Fruit fly (Drosophila melanogaster) whole organism, pupa: Measurements from ENCODE around the gene kay.

ENCODE experiments used
- CG8159 ChIP-seq: fragments of 200-800 bp; sonication (Bioruptor generic); optimal IDR thresholded peaks from 3 replicates; lab custom pipeline; 2018; ENCODE audit warnings: missing biosample characterization, mild to moderate bottlenecking, missing genetic modification characterization, moderate library complexity
- Pif1A ChIP-seq: fragments of 200-800 bp; sonication (Bioruptor generic); optimal IDR thresholded peaks from 3 replicates; lab custom pipeline; 2016; ENCODE audit warnings: missing biosample characterization, missing genetic modification characterization

dm6 chr3R:29772795-29773331 is 7.1 kb downstream of the kay start:
- TF ChIP-seq CG8159 (tag; lab: Kevin White, UChicago) (no peak), Pif1A (GFP tag; lab: Kevin White, UChicago) (no peak)
